Worm (Caenorhabditis elegans) whole organism, L3 larva: ENCODE data around the gene ZK596.2.

Experiments
- R02D3.7 ChIP-seq: fragments of 150-350 bp; optimal IDR thresholded peaks from 2 replicates; lab custom pipeline; 2014; ENCODE audit warnings: missing biosample characterization, missing genetic modification characterization
- ZK546.5 ChIP-seq: sonication (generic microtip); optimal IDR thresholded peaks from 2 replicates; lab custom pipeline; 2017; ENCODE audit warnings: missing biosample characterization, missing genetic modification characterization
- aly-2 ChIP-seq: fragments of 150-350 bp; optimal IDR thresholded peaks from 2 replicates; lab custom pipeline; 2014; ENCODE audit warnings: missing biosample characterization, missing genetic modification characterization
- ama-1 ChIP-seq: fragments of 150-350 bp; optimal IDR thresholded peaks from 2 replicates; lab custom pipeline; 2018
- ceh-16 ChIP-seq: sonication (generic microtip); optimal IDR thresholded peaks from 2 replicates; lab custom pipeline; 2017; ENCODE audit warnings: missing biosample characterization, missing genetic modification characterization
- ceh-28 ChIP-seq: fragments of 150-350 bp; optimal IDR thresholded peaks from 2 replicates; lab custom pipeline; 2014; ENCODE audit warnings: missing biosample characterization, missing genetic modification reagents, missing genetic modification characterization
- ceh-82 ChIP-seq: fragments of 150-350 bp; optimal IDR thresholded peaks from 2 replicates; lab custom pipeline; 2014; ENCODE audit warnings: missing biosample characterization, missing genetic modification characterization
- ceh-9 ChIP-seq: sonication (generic microtip); optimal IDR thresholded peaks from 2 replicates; lab custom pipeline; 2018; ENCODE audit warnings: missing biosample characterization, missing genetic modification characterization
- daf-12 ChIP-seq: fragments of 150-350 bp; optimal IDR thresholded peaks from 2 replicates; lab custom pipeline; 2014; ENCODE audit warnings: missing biosample characterization, missing genetic modification reagents, missing genetic modification characterization
- egl-5 ChIP-seq: fragments of 150-350 bp; optimal IDR thresholded peaks from 2 replicates; lab custom pipeline; 2017; ENCODE audit warnings: missing biosample characterization, missing genetic modification reagents, missing genetic modification characterization, inconsistent platforms
- elt-3 ChIP-seq, 3 experiments: fragments of 150-350 bp in 1 of 3; sonication (generic microtip) in 2 of 3; optimal IDR thresholded peaks; 2 replicates in 2 of 3; 4 replicates in 1 of 3; lab custom pipeline; 2014 to 2017; ENCODE audit warnings: missing biosample characterization in 3 of 3, missing genetic modification characterization in 3 of 3
- eor-1 ChIP-seq, 2 experiments: fragments of 150-350 bp; optimal IDR thresholded peaks; 2 replicates each; lab custom pipeline; 2014 to 2018; ENCODE audit warnings: missing biosample characterization in 2 of 2, missing genetic modification characterization in 2 of 2
- fkh-10 ChIP-seq: sonication (generic microtip); optimal IDR thresholded peaks from 2 replicates; lab custom pipeline; 2017; ENCODE audit warnings: missing biosample characterization, missing genetic modification reagents, missing genetic modification characterization
- fkh-2 ChIP-seq: fragments of 150-350 bp; optimal IDR thresholded peaks from 2 replicates; lab custom pipeline; 2014; ENCODE audit warnings: missing biosample characterization, missing genetic modification reagents, missing genetic modification characterization
- jun-1 ChIP-seq: fragments of 150-350 bp; optimal IDR thresholded peaks from 2 replicates; lab custom pipeline; 2014; ENCODE audit warnings: missing biosample characterization, missing genetic modification reagents, missing genetic modification characterization
- lin-15B ChIP-seq: fragments of 150-350 bp; optimal IDR thresholded peaks from 2 replicates; lab custom pipeline; 2014; ENCODE audit warnings: missing biosample characterization, missing genetic modification characterization
- lin-39 ChIP-seq: fragments of 150-350 bp; optimal IDR thresholded peaks from 2 replicates; lab custom pipeline; 2018; ENCODE audit warnings: missing biosample characterization, missing genetic modification reagents, missing genetic modification characterization
- lsy-12 ChIP-seq: sonication (generic microtip); optimal IDR thresholded peaks from 2 replicates; lab custom pipeline; 2016; ENCODE audit warnings: mild to moderate bottlenecking, missing genetic modification characterization, missing compliant biosample characterization
- mdl-1 ChIP-seq: fragments of 150-350 bp; optimal IDR thresholded peaks from 2 replicates; lab custom pipeline; 2014; ENCODE audit warnings: missing biosample characterization, missing genetic modification characterization
- mml-1 ChIP-seq: fragments of 150-350 bp; sonication (generic microtip); optimal IDR thresholded peaks from 3 replicates; lab custom pipeline; 2014; ENCODE audit warnings: missing biosample characterization, missing genetic modification characterization
- nfya-1 ChIP-seq: sonication (generic microtip); optimal IDR thresholded peaks from 2 replicates; lab custom pipeline; 2017; ENCODE audit warnings: missing genetic modification characterization, mild to moderate bottlenecking, missing compliant biosample characterization, antibody characterized with exemption, moderate library complexity; ENCODE audit not compliant: insufficient read depth
- nhr-11 ChIP-seq: fragments of 150-350 bp; optimal IDR thresholded peaks from 2 replicates; lab custom pipeline; 2014; ENCODE audit warnings: missing biosample characterization, missing genetic modification characterization
- nhr-237 ChIP-seq: fragments of 150-350 bp; optimal IDR thresholded peaks from 2 replicates; lab custom pipeline; 2014; ENCODE audit warnings: missing biosample characterization, missing genetic modification characterization
- nhr-25 ChIP-seq: sonication (generic microtip); optimal IDR thresholded peaks from 2 replicates; lab custom pipeline; 2017; ENCODE audit warnings: missing biosample characterization, missing genetic modification characterization
- nhr-28 ChIP-seq: fragments of 150-350 bp; optimal IDR thresholded peaks from 2 replicates; lab custom pipeline; 2014; ENCODE audit warnings: missing biosample characterization, missing genetic modification characterization
- nhr-67 ChIP-seq: fragments of 150-350 bp; optimal IDR thresholded peaks from 2 replicates; lab custom pipeline; 2014; ENCODE audit warnings: missing biosample characterization, missing genetic modification characterization
- nhr-76 ChIP-seq: fragments of 150-350 bp; sonication (generic microtip); optimal IDR thresholded peaks from 5 replicates; lab custom pipeline; 2014; ENCODE audit warnings: missing biosample characterization, missing genetic modification characterization
- pha-4 ChIP-seq: fragments of 150-350 bp; optimal IDR thresholded peaks from 2 replicates; lab custom pipeline; 2014; ENCODE audit warnings: missing biosample characterization, missing genetic modification reagents, missing genetic modification characterization
- pqm-1 ChIP-seq: fragments of 150-350 bp; optimal IDR thresholded peaks from 2 replicates; lab custom pipeline; 2017; ENCODE audit warnings: missing biosample characterization, missing genetic modification characterization, inconsistent platforms
- sea-2 ChIP-seq: fragments of 150-350 bp; sonication (generic microtip); optimal IDR thresholded peaks from 4 replicates; lab custom pipeline; 2014; ENCODE audit warnings: missing biosample characterization, missing genetic modification reagents, missing genetic modification characterization
- skn-1 ChIP-seq: fragments of 150-350 bp; optimal IDR thresholded peaks from 2 replicates; lab custom pipeline; 2014; ENCODE audit warnings: missing biosample characterization, missing genetic modification characterization
- snpc-4 ChIP-seq: fragments of 150-350 bp; optimal IDR thresholded peaks from 2 replicates; lab custom pipeline; 2014; ENCODE audit warnings: missing biosample characterization, missing genetic modification characterization
- tbx-2 ChIP-seq: sonication (generic microtip); optimal IDR thresholded peaks from 2 replicates; lab custom pipeline; 2016; ENCODE audit warnings: mild to moderate bottlenecking, missing genetic modification characterization, missing compliant biosample characterization
- unc-62 ChIP-seq: fragments of 150-350 bp; sonication (generic microtip); optimal IDR thresholded peaks from 4 replicates; lab custom pipeline; 2014; ENCODE audit warnings: missing biosample characterization, missing genetic modification reagents, missing genetic modification characterization
- zag-1 ChIP-seq: fragments of 150-350 bp; optimal IDR thresholded peaks from 2 replicates; lab custom pipeline; 2014; ENCODE audit warnings: missing biosample characterization, missing genetic modification characterization

ZK596.2 gene

DNA sequence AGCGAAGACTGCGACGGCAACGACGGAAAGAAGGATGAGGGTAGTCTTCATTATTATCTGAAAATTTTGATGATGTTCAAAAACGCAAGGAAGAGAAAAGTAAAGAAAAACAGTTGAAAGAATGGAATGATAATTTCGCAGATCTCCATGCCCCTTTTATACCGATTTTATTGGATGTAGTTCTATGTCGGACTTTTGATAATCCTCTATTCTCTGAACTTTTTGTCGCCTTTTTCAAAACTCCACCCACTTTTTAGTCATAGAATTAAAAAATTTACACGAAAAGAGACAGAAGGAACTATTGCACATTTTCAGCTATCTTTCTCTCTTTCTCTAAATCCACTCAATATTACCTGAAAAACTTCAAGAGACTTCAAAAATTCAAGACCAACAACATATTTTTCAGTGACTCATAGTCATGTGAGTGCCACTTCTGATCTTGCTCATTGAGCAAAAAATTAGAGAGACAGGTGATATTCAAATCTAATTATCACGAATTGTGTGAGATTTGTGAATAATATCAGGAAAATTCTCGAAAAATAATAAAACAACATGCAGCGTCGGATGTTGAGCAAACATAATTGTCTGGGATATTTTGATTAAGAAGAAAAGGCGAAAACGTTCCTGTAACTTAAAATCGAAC lies 19.2 kb downstream of the ZK596.2 start, which contains the start of gene F13E9.15:
TSS of gene F13E9.15 (minus strand) at position 51 of the 643 bp plus-strand sequence.
- no peak for TF ChIP-seq lsy-12 (tag; lab: Kevin White, UChicago)
- TF ChIP-seq snpc-4: no peak
- TF ChIP-seq egl-5 (tag; lab: Kevin White, UChicago): no peak
- no peak for TF ChIP-seq fkh-10 (GFP tag; lab: Kevin White, UChicago)
- no peak for TF ChIP-seq eor-1 (tag; optimal IDR thresholded peaks at IDR 0.05; lab: Kevin White, UChicago)
- no peak for TF ChIP-seq aly-2 (tag; lab: Kevin White, UChicago)

DNA sequence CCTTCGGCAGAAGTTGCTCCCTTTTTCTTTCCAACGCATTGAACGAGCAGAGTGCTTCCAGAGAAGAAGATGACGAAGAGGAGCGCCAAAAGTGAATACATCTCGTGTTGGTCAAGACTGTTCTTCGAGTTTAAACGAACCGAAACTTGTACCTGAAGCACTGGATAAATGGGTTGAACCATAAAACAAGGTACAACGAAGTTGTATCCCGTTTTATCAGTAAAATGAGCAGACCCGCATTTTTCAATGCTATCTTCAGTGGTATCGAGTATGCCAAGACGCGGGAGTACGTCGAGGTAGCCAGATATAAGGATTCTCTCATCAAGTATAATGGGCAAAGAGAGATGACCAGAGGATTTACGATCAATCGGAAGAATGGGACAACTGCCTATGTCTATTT lies 21.8 kb downstream of the ZK596.2 start, which contains the start of gene F13E9.16:
TSS of gene F13E9.16 (minus strand) at position 101 of the 400 bp plus-strand sequence.
- TF ChIP-seq fkh-2 (tag; lab: Kevin White, UChicago) (no peak), pqm-1 (no peak), nhr-11 (tag; lab: Kevin White, UChicago) (no peak), unc-62 (no peak), R02D3.7 (no peak), snpc-4 (no peak), lin-39 (tag; lab: Kevin White, UChicago) (no peak), mml-1 (tag; lab: Kevin White, UChicago) (no peak), lin-15B (tag; lab: Kevin White, UChicago) (no peak), nhr-28 (no peak), nhr-67 (tag; lab: Kevin White, UChicago) (no peak), ZK546.5 (tag; lab: Kevin White, UChicago) (no peak), skn-1 (no peak), mdl-1 (tag; lab: Kevin White, UChicago) (no peak), ceh-28 (tag; lab: Kevin White, UChicago) (no peak), tbx-2 (no peak), ceh-82 (no peak), nfya-1 (tag; lab: Kevin White, UChicago) (no peak), jun-1 (tag; lab: Kevin White, UChicago) (no peak)

DNA sequence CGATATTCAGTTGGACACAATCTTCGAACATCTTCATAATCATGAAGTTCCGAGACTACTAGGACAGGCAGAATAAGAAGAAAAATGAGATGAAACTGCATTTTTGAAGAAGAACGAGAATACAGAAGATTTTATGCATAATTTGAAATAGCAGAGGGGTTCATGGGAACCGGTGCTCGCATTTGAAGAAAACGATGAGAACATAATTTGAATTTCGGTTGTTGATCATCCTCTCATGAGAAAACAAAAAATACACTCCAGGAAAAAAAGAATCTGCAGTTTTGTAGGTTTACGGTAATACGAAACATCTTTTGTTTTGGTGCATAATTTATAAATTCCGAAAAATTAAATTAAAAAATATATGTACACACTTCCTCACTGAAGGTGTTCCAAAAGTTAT lies 23.2 kb downstream of the ZK596.2 start, which contains the start of gene srlf-11:
TSS of gene srlf-11 (minus strand) at position 101 of the 400 bp plus-strand sequence.
- TF ChIP-seq ceh-16 (tag; lab: Kevin White, UChicago) (no peak), nfya-1 (tag; lab: Kevin White, UChicago) (no peak), ceh-9 (tag; lab: Kevin White, UChicago) (no peak), ama-1 (no peak), jun-1 (tag; lab: Kevin White, UChicago) (no peak), nhr-28 (no peak), zag-1 (no peak), pha-4 (tag; lab: Kevin White, UChicago) (no peak), skn-1 (no peak), mml-1 (tag; lab: Kevin White, UChicago) (no peak), fkh-10 (GFP tag; lab: Kevin White, UChicago) (no peak), eor-1 (tag; optimal IDR thresholded peaks at IDR 0.05; lab: Kevin White, UChicago) (no peak), elt-3 (tag; optimal IDR thresholded peaks at IDR 0.05; lab: Kevin White, UChicago) (no peak), lin-39 (tag; lab: Kevin White, UChicago) (no peak), ZK546.5 (tag; lab: Kevin White, UChicago) (no peak), nhr-76 (tag; lab: Kevin White, UChicago) (no peak), nhr-25 (tag; lab: Kevin White, UChicago) (no peak)

DNA sequence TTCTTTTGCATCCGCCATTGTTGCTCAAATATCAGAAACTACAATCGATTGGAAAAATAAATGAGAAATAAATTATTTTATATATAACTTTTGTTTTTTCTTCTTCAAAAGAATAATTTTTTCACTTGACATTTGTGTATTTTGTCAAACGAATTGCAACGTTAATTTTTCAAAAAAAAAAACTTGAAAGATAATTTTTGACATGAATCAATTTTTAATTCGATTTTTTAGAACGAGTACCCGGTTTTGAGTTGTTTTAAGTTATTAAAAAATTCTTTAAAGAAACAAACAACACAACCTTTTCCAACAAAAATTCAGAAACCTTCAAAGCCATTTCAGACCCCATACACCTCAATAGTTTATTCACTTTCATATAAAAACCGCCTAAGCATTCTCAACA lies 24.8 kb downstream of the ZK596.2 start, which contains the start of gene F13E9.5:
TSS of gene F13E9.5 (minus strand) at position 101 of the 400 bp plus-strand sequence.
- TF ChIP-seq daf-12 (tag; lab: Kevin White, UChicago) (no peak), fkh-2 (tag; lab: Kevin White, UChicago) (no peak), sea-2 (GFP tag; lab: Kevin White, UChicago) (no peak), nhr-237 (tag; lab: Kevin White, UChicago) (no peak), ZK546.5 (tag; lab: Kevin White, UChicago) (no peak), tbx-2 (no peak), jun-1 (tag; lab: Kevin White, UChicago) (no peak), lin-15B (tag; lab: Kevin White, UChicago) (no peak), ama-1 (no peak)
